Worm (Caenorhabditis elegans) whole organism, young adult: ENCODE data around the gene K08D8.4.

Source experiments
- B0035.1 ChIP-seq: sonication (generic microtip); optimal IDR thresholded peaks from 2 replicates; lab custom pipeline; 2016; ENCODE audit warnings: missing genetic modification characterization, mild to moderate bottlenecking, missing compliant biosample characterization, missing genotype, missing genetic modification reagents
- B0336.3 ChIP-seq: fragments of 200-800 bp; sonication (Bioruptor generic); IDR thresholded peaks from 2 replicates; pipeline ENCODE4 v1.3.6; 2022; ENCODE audit warnings: missing genetic modification characterization, missing compliant biosample characterization
- F37B4.10 ChIP-seq: fragments of 200-800 bp; sonication (Bioruptor generic); IDR thresholded peaks from 2 replicates; pipeline ENCODE4 v1.3.6; 2022; ENCODE audit warnings: missing genetic modification characterization, missing compliant biosample characterization
- F39B2.1 ChIP-seq: fragments of 200-800 bp; sonication (Bioruptor generic); IDR thresholded peaks from 2 replicates; pipeline ENCODE4 v1.3.6; 2022; ENCODE audit warnings: missing genetic modification reagents, missing genetic modification characterization, missing compliant biosample characterization
- T26A5.8 ChIP-seq: sonication (generic microtip); optimal IDR thresholded peaks from 2 replicates; lab custom pipeline; 2016; ENCODE audit warnings: missing genetic modification characterization, missing compliant biosample characterization
- Y53F4B.3 ChIP-seq: fragments of 200-800 bp; sonication (Bioruptor generic); IDR thresholded peaks from 2 replicates; pipeline ENCODE4 v1.3.6; 2022; ENCODE audit warnings: missing genetic modification reagents, missing genetic modification characterization, missing compliant biosample characterization
- Y67H2A.10 ChIP-seq: fragments of 200-800 bp; sonication (Bioruptor generic); conservative IDR thresholded peaks from 2 replicates; pipeline ENCODE4 v1.3.6; 2022; ENCODE audit warnings: missing genetic modification reagents, missing genetic modification characterization, missing compliant biosample characterization
- akir-1 ChIP-seq: fragments of 200-800 bp; sonication (Bioruptor generic); optimal IDR thresholded peaks from 2 replicates; lab custom pipeline; 2018; ENCODE audit warnings: mild to moderate bottlenecking, missing genetic modification characterization, moderate library complexity, missing compliant biosample characterization
- attf-3 ChIP-seq: fragments of 200-800 bp; sonication (Bioruptor generic); conservative IDR thresholded peaks from 2 replicates; pipeline ENCODE4 v1.3.6; 2022; ENCODE audit warnings: missing genetic modification reagents, missing genetic modification characterization, missing compliant biosample characterization
- bed-2 ChIP-seq: fragments of 200-800 bp; sonication (Bioruptor generic); IDR thresholded peaks from 2 replicates; pipeline ENCODE4 v1.3.6; 2022; ENCODE audit warnings: missing genetic modification reagents, missing genetic modification characterization, missing compliant biosample characterization
- ccch-3 ChIP-seq: fragments of 200-800 bp; sonication (Bioruptor generic); optimal IDR thresholded peaks from 2 replicates; lab custom pipeline; 2018; ENCODE audit warnings: mild to moderate bottlenecking, missing genetic modification characterization, missing compliant biosample characterization
- chd-7 ChIP-seq: sonication (generic microtip); optimal IDR thresholded peaks from 2 replicates; lab custom pipeline; 2016; ENCODE audit warnings: mild to moderate bottlenecking, missing genetic modification characterization, moderate library complexity, missing compliant biosample characterization
- die-1 ChIP-seq: sonication (generic microtip); optimal IDR thresholded peaks from 2 replicates; lab custom pipeline; 2016; ENCODE audit warnings: missing genotype, mild to moderate bottlenecking, missing genetic modification characterization, missing compliant biosample characterization
- ets-4 ChIP-seq: fragments of 200-800 bp; sonication (Bioruptor generic); optimal IDR thresholded peaks from 2 replicates; lab custom pipeline; 2018; ENCODE audit warnings: mild to moderate bottlenecking, missing genetic modification characterization, missing compliant biosample characterization
- fkh-3 ChIP-seq: sonication (generic microtip); optimal IDR thresholded peaks from 2 replicates; lab custom pipeline; 2016; ENCODE audit warnings: mild to moderate bottlenecking, missing genetic modification characterization, missing compliant biosample characterization
- him-1 ChIP-seq: sonication (generic microtip); optimal IDR thresholded peaks from 2 replicates; lab custom pipeline; 2016; ENCODE audit warnings: missing genotype, missing genetic modification reagents, missing genetic modification characterization, missing compliant biosample characterization
- hlh-12 ChIP-seq: sonication (generic microtip); optimal IDR thresholded peaks from 2 replicates; lab custom pipeline; 2016; ENCODE audit warnings: missing genetic modification characterization, missing compliant biosample characterization
- hmg-1.2 ChIP-seq: fragments of 200-800 bp; sonication (Bioruptor generic); IDR thresholded peaks from 2 replicates; pipeline ENCODE4 v1.3.6; 2022; ENCODE audit warnings: missing genetic modification reagents, missing genetic modification characterization, missing compliant biosample characterization
- hsf-1 ChIP-seq: fragments of 200-800 bp; sonication (Bioruptor generic); IDR thresholded peaks from 2 replicates; pipeline ENCODE4 v1.3.6; 2022; ENCODE audit warnings: missing genetic modification reagents, missing genetic modification characterization, missing compliant biosample characterization
- lag-1 ChIP-seq: fragments of 200-800 bp; sonication (Bioruptor generic); IDR thresholded peaks from 2 replicates; pipeline ENCODE4 v1.3.6; 2022; ENCODE audit warnings: missing genetic modification reagents, missing genetic modification characterization, missing compliant biosample characterization
- let-607 ChIP-seq, 2 experiments: fragments of 200-800 bp in 1 of 2; sonication (Bioruptor generic) in 1 of 2; sonication (generic microtip) in 1 of 2; optimal IDR thresholded peaks; 2 replicates each; lab custom pipeline; 2016 to 2018; ENCODE audit warnings: mild to moderate bottlenecking in 2 of 2, missing compliant biosample characterization in 2 of 2, missing genetic modification characterization in 2 of 2, moderate library complexity in 2 of 2, missing genotype in 1 of 2
- lsy-27 ChIP-seq: sonication (generic microtip); optimal IDR thresholded peaks from 2 replicates; lab custom pipeline; 2017; ENCODE audit warnings: missing genetic modification characterization, mild to moderate bottlenecking, missing compliant biosample characterization, antibody characterized with exemption, missing genotype, borderline replicate concordance; ENCODE audit not compliant: insufficient read depth
- madf-3 ChIP-seq: fragments of 200-800 bp; sonication (Bioruptor generic); IDR thresholded peaks from 2 replicates; pipeline ENCODE4 v1.3.6; 2022; ENCODE audit warnings: missing genetic modification reagents, missing genetic modification characterization, missing compliant biosample characterization
- mcd-1 ChIP-seq: fragments of 200-800 bp; sonication (Bioruptor generic); IDR thresholded peaks from 2 replicates; pipeline ENCODE4 v1.3.6; 2022; ENCODE audit warnings: missing genetic modification reagents, missing genetic modification characterization, missing compliant biosample characterization
- mel-28 ChIP-seq: sonication (generic microtip); optimal IDR thresholded peaks from 2 replicates; lab custom pipeline; 2016; ENCODE audit warnings: borderline replicate concordance, mild to moderate bottlenecking, missing genetic modification characterization, missing compliant biosample characterization
- nfyb-1 ChIP-seq: fragments of 200-800 bp; sonication (Bioruptor generic); IDR thresholded peaks from 2 replicates; pipeline ENCODE4 v1.3.6; 2022; ENCODE audit warnings: missing genetic modification reagents, missing genetic modification characterization, missing compliant biosample characterization
- nhr-80 ChIP-seq: sonication (generic microtip); optimal IDR thresholded peaks from 2 replicates; lab custom pipeline; 2016; ENCODE audit warnings: missing genetic modification characterization, missing compliant biosample characterization
- nhr-90 ChIP-seq: sonication (generic microtip); optimal IDR thresholded peaks from 2 replicates; lab custom pipeline; 2016; ENCODE audit warnings: missing genotype, mild to moderate bottlenecking, missing genetic modification characterization, missing compliant biosample characterization
- rec-8 ChIP-seq, 2 experiments: sonication (generic microtip); optimal IDR thresholded peaks; 2 replicates each; lab custom pipeline; 2016; ENCODE audit warnings: mild to moderate bottlenecking in 2 of 2, missing genetic modification characterization in 2 of 2, missing genetic modification reagents in 2 of 2, missing genotype in 2 of 2, missing biosample characterization in 1 of 2, missing compliant biosample characterization in 1 of 2, moderate library complexity in 1 of 2
- sdz-38 ChIP-seq: sonication (generic microtip); optimal IDR thresholded peaks from 2 replicates; lab custom pipeline; 2016; ENCODE audit warnings: missing genotype, missing genetic modification characterization, missing compliant biosample characterization
- snpc-4 ChIP-seq, 5 experiments: fragments of 150-350 bp in 1 of 5; sonication (generic microtip) in 4 of 5; optimal IDR thresholded peaks; 2 replicates each; lab custom pipeline; 2014 to 2018; ENCODE audit warnings: missing genetic modification characterization in 5 of 5, missing biosample characterization in 3 of 5, antibody characterized with exemption in 2 of 5, mild to moderate bottlenecking in 2 of 5, missing compliant biosample characterization in 2 of 5, missing genotype in 2 of 5, moderate library complexity in 2 of 5, missing genetic modification reagents in 1 of 5
- somi-1 ChIP-seq: fragments of 200-800 bp; sonication (Bioruptor generic); optimal IDR thresholded peaks from 2 replicates; lab custom pipeline; 2018; ENCODE audit warnings: mild to moderate bottlenecking, missing genetic modification characterization, missing compliant biosample characterization
- tlf-1 ChIP-seq: fragments of 200-800 bp; sonication (Bioruptor generic); optimal IDR thresholded peaks from 2 replicates; lab custom pipeline; 2018; ENCODE audit warnings: mild to moderate bottlenecking, missing genetic modification characterization, missing compliant biosample characterization
- xnd-1 ChIP-seq: sonication (generic microtip); optimal IDR thresholded peaks from 2 replicates; lab custom pipeline; 2016; ENCODE audit warnings: missing genotype, missing genetic modification reagents, missing genetic modification characterization, missing compliant biosample characterization
- ztf-22 ChIP-seq: fragments of 200-800 bp; sonication (Bioruptor generic); optimal IDR thresholded peaks from 2 replicates; lab custom pipeline; 2018; ENCODE audit warnings: mild to moderate bottlenecking, missing genetic modification characterization, moderate library complexity, missing compliant biosample characterization
- ztf-25 ChIP-seq: fragments of 200-800 bp; sonication (Bioruptor generic); IDR thresholded peaks from 2 replicates; pipeline ENCODE4 v1.3.6; 2022; ENCODE audit warnings: missing genetic modification reagents, missing genetic modification characterization, missing compliant biosample characterization

Gene K08D8.4

DNA sequence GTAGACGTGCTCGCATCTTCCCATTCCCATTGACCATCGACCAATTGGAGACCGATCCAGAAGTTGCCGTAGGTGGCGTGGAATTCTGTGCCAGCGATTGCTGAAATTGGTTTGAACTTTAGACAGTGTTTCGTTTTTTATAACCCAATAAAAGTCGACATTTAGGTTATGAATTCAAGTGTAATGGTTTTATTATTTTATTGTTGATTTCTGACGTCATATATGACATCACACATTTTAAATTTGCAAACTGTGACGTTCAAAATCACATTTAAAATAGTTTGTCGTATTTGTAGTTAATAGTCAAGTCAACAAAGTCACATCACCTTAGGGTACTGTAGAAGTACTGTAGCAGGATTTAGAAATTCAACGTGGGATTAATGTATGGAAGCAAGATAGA is 39.5 kb downstream of the K08D8.4 start:
- TF ChIP-seq B0035.1 (no peak), Y53F4B.3 (no peak), nfyb-1 (no peak), rec-8 (tag; optimal IDR thresholded peaks at IDR 0.05; lab: Kevin White, UChicago) (no peak), ztf-22 (GFP tag; lab: Kevin White, UChicago) (no peak), ets-4 (GFP tag; lab: Kevin White, UChicago) (no peak), lsy-27 (no peak), mcd-1 (GFP tag; lab: Robert Waterston, UW) (no peak), madf-3 (no peak), fkh-3 (tag; lab: Kevin White, UChicago) (no peak), ztf-25 (GFP tag; lab: Robert Waterston, UW) (no peak), hsf-1 (GFP tag; lab: Robert Waterston, UW) (no peak), F39B2.1 (GFP tag; lab: Robert Waterston, UW) (no peak), B0336.3 (no peak), die-1 (tag; lab: Kevin White, UChicago) (no peak), nhr-90 (tag; lab: Kevin White, UChicago) (no peak), Y67H2A.10 (GFP tag; lab: Robert Waterston, UW) (no peak)

ce11 chrIV:12869812-12870211 is 40.0 kb downstream of the K08D8.4 start:
- TF ChIP-seq ccch-3 (GFP tag; lab: Kevin White, UChicago), result no peak
- TF ChIP-seq somi-1, result no peak
- no peak for TF ChIP-seq chd-7 (tag; lab: Kevin White, UChicago)
- no peak for TF ChIP-seq xnd-1 (tag; lab: Kevin White, UChicago)
- no peak for TF ChIP-seq T26A5.8 (tag; lab: Kevin White, UChicago)
- TF ChIP-seq lag-1 (GFP tag; lab: Robert Waterston, UW), result no peak
- no peak for TF ChIP-seq akir-1 (GFP tag; lab: Kevin White, UChicago)
- no peak for TF ChIP-seq sdz-38
- TF ChIP-seq tlf-1, result no peak
- no peak for TF ChIP-seq snpc-4 (GFP tag; optimal IDR thresholded peaks at IDR 0.05; lab: Kevin White, UChicago)
- peak; percentile 46 to 89 (median 70) for TF ChIP-seq snpc-4 (tag; optimal IDR thresholded peaks at IDR 0.05; lab: Kevin White, UChicago)
- no peak for TF ChIP-seq him-1
- no peak for TF ChIP-seq hlh-12 (tag; lab: Kevin White, UChicago)
- TF ChIP-seq hmg-1.2 (GFP tag; lab: Robert Waterston, UW), result no peak; the same call in 1 of the 2 replicates
- TF ChIP-seq F37B4.10 (GFP tag; lab: Robert Waterston, UW), result 0 out of 2 replicates have a peak, but pooled peaks have one; percentile 25
- TF ChIP-seq bed-2 (GFP tag; lab: Robert Waterston, UW), result no peak
- TF ChIP-seq mel-28 (tag; lab: Kevin White, UChicago), result no peak
- TF ChIP-seq, all 124 proteins: peak for 2

ce11 chrIV:12869383-12869782 is 40.4 kb downstream of the K08D8.4 start:
- TF ChIP-seq fkh-3 (tag; lab: Kevin White, UChicago), result no peak
- peak; percentile 88 for TF ChIP-seq nhr-80
- TF ChIP-seq ets-4 (GFP tag; lab: Kevin White, UChicago), result peak; percentile 26
- TF ChIP-seq Y67H2A.10 (GFP tag; lab: Robert Waterston, UW), result no peak
- no peak for TF ChIP-seq attf-3 (GFP tag; lab: Robert Waterston, UW)
- TF ChIP-seq let-607 (tag; optimal IDR thresholded peaks at IDR 0.05; lab: Kevin White, UChicago), result peak in 1 of 2 experiments; percentile 16
